Fruit fly (Drosophila melanogaster) whole organism, adult: ENCODE measurements around the gene glo.

ENCODE experiments used
- CG11617 ChIP-seq: fragments of 200-800 bp; sonication (Bioruptor generic); optimal IDR thresholded peaks from 2 replicates; lab custom pipeline; 2017; ENCODE audit warnings: mild to moderate bottlenecking, missing biosample characterization, missing genetic modification reagents, missing genetic modification characterization
- CG12768 ChIP-seq: fragments of 200-800 bp; sonication (Bioruptor generic); optimal IDR thresholded peaks from 2 replicates; lab custom pipeline; 2017; ENCODE audit warnings: missing biosample characterization, missing genetic modification characterization, mild to moderate bottlenecking, moderate library complexity, missing genetic modification reagents
- CG14711 ChIP-seq: fragments of 200-800 bp; sonication (Bioruptor generic); optimal IDR thresholded peaks from 2 replicates; lab custom pipeline; 2018; ENCODE audit warnings: missing biosample characterization, mild to moderate bottlenecking, missing genetic modification characterization, moderate library complexity
- CG1620 ChIP-seq: fragments of 200-800 bp; sonication (Bioruptor generic); optimal IDR thresholded peaks from 2 replicates; lab custom pipeline; 2016; ENCODE audit warnings: missing biosample characterization, missing genetic modification characterization
- CG33017 ChIP-seq: fragments of 200-800 bp; sonication (Bioruptor generic); optimal IDR thresholded peaks from 2 replicates; lab custom pipeline; 2018; ENCODE audit warnings: missing biosample characterization, mild to moderate bottlenecking, missing genetic modification characterization, moderate library complexity
- CG5204 ChIP-seq: fragments of 200-800 bp; sonication (Bioruptor generic); optimal IDR thresholded peaks from 2 replicates; lab custom pipeline; 2016; ENCODE audit warnings: missing biosample characterization, missing genetic modification characterization
- CG7045 ChIP-seq: fragments of 200-800 bp; sonication (Bioruptor generic); optimal IDR thresholded peaks from 2 replicates; lab custom pipeline; 2017; ENCODE audit warnings: missing biosample characterization, mild to moderate bottlenecking, missing genetic modification characterization
- CG7101 ChIP-seq: fragments of 200-800 bp; sonication (Bioruptor generic); optimal IDR thresholded peaks from 2 replicates; lab custom pipeline; 2018; ENCODE audit warnings: missing biosample characterization, mild to moderate bottlenecking, missing genetic modification characterization, moderate library complexity
- Clk ChIP-seq: fragments of 200-800 bp; sonication (Bioruptor generic); optimal IDR thresholded peaks from 2 replicates; lab custom pipeline; 2017; ENCODE audit warnings: missing biosample characterization, missing genetic modification characterization
- Crg-1 ChIP-seq: fragments of 200-800 bp; sonication (Bioruptor generic); optimal IDR thresholded peaks from 2 replicates; lab custom pipeline; 2016; ENCODE audit warnings: missing biosample characterization, missing genetic modification characterization
- Hr96 ChIP-seq: fragments of 200-800 bp; sonication (Bioruptor generic); optimal IDR thresholded peaks from 2 replicates; lab custom pipeline; 2016; ENCODE audit warnings: missing biosample characterization, missing genetic modification characterization
- Mnt ChIP-seq: fragments of 200-800 bp; sonication (Bioruptor generic); optimal IDR thresholded peaks from 2 replicates; lab custom pipeline; 2016; ENCODE audit warnings: missing biosample characterization, mild to moderate bottlenecking, missing genetic modification characterization
- bab1 ChIP-seq: fragments of 200-800 bp; sonication (Bioruptor generic); optimal IDR thresholded peaks from 3 replicates; lab custom pipeline; 2019; ENCODE audit warnings: missing biosample characterization, mild to moderate bottlenecking, missing genetic modification characterization, moderate library complexity
- cic ChIP-seq: fragments of 200-800 bp; sonication (Bioruptor generic); optimal IDR thresholded peaks from 2 replicates; lab custom pipeline; 2017; ENCODE audit warnings: missing biosample characterization, mild to moderate bottlenecking, missing genetic modification characterization, moderate library complexity
- cnc ChIP-seq, 2 experiments: fragments of >200 bp; optimal IDR thresholded peaks; 2 replicates each; lab custom pipeline; 2017
- kay ChIP-seq: fragments of 200-800 bp; sonication (Bioruptor generic); peaks from one replicate; lab custom pipeline; 2016; ENCODE audit warnings: missing biosample characterization, missing genetic modification characterization, borderline replicate concordance
- ovo ChIP-seq: fragments of 200-800 bp; sonication (Bioruptor generic); optimal IDR thresholded peaks from 2 replicates; lab custom pipeline; 2016; ENCODE audit warnings: missing biosample characterization, missing genetic modification characterization
- pad ChIP-seq: fragments of 200-800 bp; sonication (Bioruptor generic); optimal IDR thresholded peaks from 3 replicates; lab custom pipeline; 2017; ENCODE audit warnings: missing biosample characterization, missing genetic modification characterization, mild to moderate bottlenecking, moderate library complexity, missing genetic modification reagents
- tj ChIP-seq: fragments of 200-800 bp; sonication (Bioruptor generic); optimal IDR thresholded peaks from 3 replicates; lab custom pipeline; 2017; ENCODE audit warnings: missing biosample characterization, mild to moderate bottlenecking, missing genetic modification characterization, moderate library complexity
- toe ChIP-seq: fragments of 200-800 bp; sonication (Bioruptor generic); optimal IDR thresholded peaks from 2 replicates; lab custom pipeline; 2016; ENCODE audit warnings: missing biosample characterization, missing genetic modification characterization

glo gene

DNA sequence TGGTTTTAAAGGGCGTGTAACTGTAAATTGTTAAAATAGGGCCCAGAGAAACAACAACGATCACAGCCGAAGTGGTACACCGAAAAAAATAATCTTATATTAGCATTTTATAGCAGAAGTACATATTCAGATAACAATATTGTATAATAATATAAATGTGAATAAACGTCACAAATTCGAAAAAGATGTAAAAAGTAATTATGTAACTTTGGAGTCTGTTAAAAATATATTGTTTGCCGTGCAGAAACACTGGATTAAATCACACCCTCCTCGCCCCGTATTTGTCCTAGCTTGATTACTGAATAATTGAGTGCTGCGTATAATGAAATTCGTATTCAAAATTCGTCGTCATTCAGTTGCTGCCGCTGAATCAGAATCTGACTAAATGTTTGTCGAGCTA lies 35.9 kb upstream of the glo start:
- TF ChIP-seq CG7045 (GFP tag; lab: Kevin White, UChicago) (no peak), cnc (optimal IDR thresholded peaks at IDR 0.05; lab: Kevin White, UChicago) (no peak), Clk (GFP tag; lab: Kevin White, UChicago) (no peak), bab1 (GFP tag; lab: Kevin White, UChicago) (no peak), tj (no peak), ovo (GFP tag; lab: Kevin White, UChicago) (no peak), CG1620 (no peak), Mnt (GFP tag; lab: Kevin White, UChicago) (no peak), pad (no peak), Hr96 (GFP tag; lab: Kevin White, UChicago) (no peak), kay (GFP tag; lab: Kevin White, UChicago) (no peak), CG5204 (GFP tag; lab: Kevin White, UChicago) (no peak), CG33017 (tag; lab: Kevin White, UChicago) (no peak), cic (GFP tag; lab: Kevin White, UChicago) (no peak), toe (no peak), Crg-1 (GFP tag; lab: Kevin White, UChicago) (no peak), CG11617 (GFP tag; lab: Kevin White, UChicago) (no peak), CG12768 (GFP tag; lab: Kevin White, UChicago) (no peak)

DNA sequence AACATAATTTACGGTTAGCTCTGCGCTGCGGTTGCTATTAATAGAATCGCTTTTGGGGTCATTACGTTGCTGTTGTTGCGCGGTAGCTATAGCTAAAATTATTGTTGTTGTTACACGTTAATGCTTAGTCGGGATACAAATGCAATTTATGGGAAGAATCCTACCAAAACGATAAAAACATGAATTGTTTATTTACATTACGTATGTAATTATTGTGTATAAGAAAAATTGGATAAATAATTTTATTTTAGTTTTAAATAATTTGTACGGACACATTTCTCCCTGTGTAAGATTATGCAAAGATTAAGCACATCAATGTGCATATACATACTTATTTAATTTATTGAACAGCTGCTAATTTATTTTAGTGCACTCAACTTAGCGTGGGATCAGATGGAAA lies 32.7 kb upstream of the glo start:
- no peak for TF ChIP-seq Clk (GFP tag; lab: Kevin White, UChicago)
- no peak for TF ChIP-seq Mnt (GFP tag; lab: Kevin White, UChicago)
- no peak for TF ChIP-seq bab1 (GFP tag; lab: Kevin White, UChicago)
- TF ChIP-seq kay (GFP tag; lab: Kevin White, UChicago): no peak
- no peak for TF ChIP-seq pad

dm6 chr3R:11850917-11851897 lies 32.0 kb upstream of the glo start:
- TF ChIP-seq pad (peak; percentile 67), ovo (GFP tag; lab: Kevin White, UChicago) (no peak), kay (GFP tag; lab: Kevin White, UChicago) (no peak), Mnt (GFP tag; lab: Kevin White, UChicago) (peak; percentile 22), CG7101 (tag; lab: Kevin White, UChicago) (peak; percentile 39), tj (peak; percentile 96), CG33017 (tag; lab: Kevin White, UChicago) (no peak), CG11617 (GFP tag; lab: Kevin White, UChicago) (peak; percentile 57), CG7045 (GFP tag; lab: Kevin White, UChicago) (peak; percentile 36), bab1 (GFP tag; lab: Kevin White, UChicago) (peak; percentile 93), CG14711 (tag; lab: Kevin White, UChicago) (peak; percentile 52), CG5204 (GFP tag; lab: Kevin White, UChicago) (peak; percentile 65), Hr96 (GFP tag; lab: Kevin White, UChicago) (peak; percentile 46), Crg-1 (GFP tag; lab: Kevin White, UChicago) (peak; percentile 30), CG12768 (GFP tag; lab: Kevin White, UChicago) (no peak), CG1620 (peak; percentile 66), toe (peak; percentile 13)

- no peak for TF ChIP-seq CG12768 (GFP tag; lab: Kevin White, UChicago)
- no peak for TF ChIP-seq cnc (optimal IDR thresholded peaks at IDR 0.05; lab: Kevin White, UChicago)
- peak; percentile 8 for TF ChIP-seq tj
- no peak for TF ChIP-seq CG1620
- peak; percentile 23 for TF ChIP-seq CG5204 (GFP tag; lab: Kevin White, UChicago)
- no peak for TF ChIP-seq Clk (GFP tag; lab: Kevin White, UChicago)
- no peak for TF ChIP-seq cic (GFP tag; lab: Kevin White, UChicago)
- no peak for TF ChIP-seq ovo (GFP tag; lab: Kevin White, UChicago)
- TF ChIP-seq CG11617 (GFP tag; lab: Kevin White, UChicago): no peak
- peak; percentile 46 for TF ChIP-seq CG7045 (GFP tag; lab: Kevin White, UChicago)
- no peak for TF ChIP-seq toe
- TF ChIP-seq Crg-1 (GFP tag; lab: Kevin White, UChicago): no peak
- peak; percentile 5 for TF ChIP-seq Hr96 (GFP tag; lab: Kevin White, UChicago)
- TF ChIP-seq bab1 (GFP tag; lab: Kevin White, UChicago): peak; percentile 71
Measured at dm6 chr3R:11849378-11850249, 30.4 kb upstream of the glo start.

- TF ChIP-seq CG7045 (GFP tag; lab: Kevin White, UChicago) (no peak), Crg-1 (GFP tag; lab: Kevin White, UChicago) (no peak), tj (no peak), CG33017 (tag; lab: Kevin White, UChicago) (no peak), CG14711 (tag; lab: Kevin White, UChicago) (no peak), pad (no peak), cic (GFP tag; lab: Kevin White, UChicago) (no peak), Hr96 (GFP tag; lab: Kevin White, UChicago) (no peak), Mnt (GFP tag; lab: Kevin White, UChicago) (no peak), cnc (optimal IDR thresholded peaks at IDR 0.05; lab: Kevin White, UChicago) (no peak), ovo (GFP tag; lab: Kevin White, UChicago) (no peak), toe (no peak), bab1 (GFP tag; lab: Kevin White, UChicago) (no peak), CG12768 (GFP tag; lab: Kevin White, UChicago) (no peak), CG1620 (no peak), CG11617 (GFP tag; lab: Kevin White, UChicago) (no peak), Clk (GFP tag; lab: Kevin White, UChicago) (no peak), CG7101 (tag; lab: Kevin White, UChicago) (no peak), CG5204 (GFP tag; lab: Kevin White, UChicago) (no peak), kay (GFP tag; lab: Kevin White, UChicago) (no peak)
Measured at dm6 chr3R:11847379-11847778, 28.2 kb upstream of the glo start.
